Fruit fly (Drosophila melanogaster) whole organism, embryonic: Measurements from ENCODE around the gene CG11898.
A peak's percentile ranks its signal among the peaks of the same experiment; 100 is the strongest.

ENCODE experiments used
- Bdp1 ChIP-seq: fragments of 200-800 bp; sonication (Bioruptor generic); optimal IDR thresholded peaks from 3 replicates; lab custom pipeline; 2016; ENCODE audit warnings: missing biosample characterization, missing genetic modification characterization
- CG10147 ChIP-seq: fragments of 200-800 bp; sonication (Bioruptor generic); optimal IDR thresholded peaks from 2 replicates; lab custom pipeline; 2019; ENCODE audit warnings: missing biosample characterization, mild to moderate bottlenecking, missing genetic modification characterization, moderate library complexity
- CG10979 ChIP-seq: fragments of 200-800 bp; sonication (Bioruptor generic); optimal IDR thresholded peaks from 2 replicates; lab custom pipeline; 2018; ENCODE audit warnings: missing biosample characterization, mild to moderate bottlenecking, missing genetic modification characterization, moderate library complexity
- CG11398 ChIP-seq: fragments of 200-800 bp; sonication (Bioruptor generic); optimal IDR thresholded peaks from 2 replicates; lab custom pipeline; 2016; ENCODE audit warnings: missing biosample characterization, missing genetic modification characterization
- CG11504 ChIP-seq: fragments of 200-800 bp; sonication (Bioruptor generic); optimal IDR thresholded peaks from 3 replicates; lab custom pipeline; 2019; ENCODE audit warnings: missing biosample characterization, mild to moderate bottlenecking, missing genetic modification characterization, moderate library complexity
- CG12942 ChIP-seq: fragments of 200-800 bp; sonication (Bioruptor generic); optimal IDR thresholded peaks from 3 replicates; lab custom pipeline; 2016; ENCODE audit warnings: missing biosample characterization, missing genetic modification characterization
- CG14441 ChIP-seq: fragments of 200-800 bp; sonication (Bioruptor generic); IDR thresholded peaks from 2 replicates; pipeline ENCODE4 v1.3.6; 2022; ENCODE audit warnings: missing biosample characterization, missing genetic modification characterization
- CG15696 ChIP-seq: fragments of 200-800 bp; sonication (Bioruptor generic); optimal IDR thresholded peaks from 2 replicates; lab custom pipeline; 2019; ENCODE audit warnings: missing biosample characterization, mild to moderate bottlenecking, missing genetic modification characterization, moderate library complexity
- CG17328 ChIP-seq: fragments of 200-800 bp; sonication (Bioruptor generic); IDR thresholded peaks from 2 replicates; pipeline ENCODE4 v1.3.6; 2022; ENCODE audit warnings: missing biosample characterization, missing genetic modification characterization
- CG18476 ChIP-seq: fragments of 200-800 bp; sonication (Bioruptor generic); optimal IDR thresholded peaks from 2 replicates; lab custom pipeline; 2016; ENCODE audit warnings: missing biosample characterization, mild to moderate bottlenecking, missing genetic modification characterization
- CG2678 ChIP-seq: fragments of 200-800 bp; sonication (Bioruptor generic); optimal IDR thresholded peaks from 3 replicates; lab custom pipeline; 2019; ENCODE audit warnings: missing biosample characterization, mild to moderate bottlenecking, missing genetic modification characterization, moderate library complexity
- CG2712 ChIP-seq: fragments of 200-800 bp; optimal IDR thresholded peaks from 3 replicates; lab custom pipeline; 2019; ENCODE audit warnings: missing biosample characterization, mild to moderate bottlenecking, missing genetic modification characterization, moderate library complexity
- CG4424 ChIP-seq: fragments of 200-800 bp; sonication (Bioruptor generic); optimal IDR thresholded peaks from 3 replicates; lab custom pipeline; 2016; ENCODE audit warnings: missing biosample characterization, missing genetic modification characterization
- CG5180 ChIP-seq: fragments of 200-800 bp; sonication (Bioruptor generic); optimal IDR thresholded peaks from 3 replicates; lab custom pipeline; 2017; ENCODE audit warnings: missing biosample characterization, missing genetic modification characterization, mild to moderate bottlenecking, moderate library complexity, missing genetic modification reagents
- CG5245 ChIP-seq: fragments of 200-800 bp; sonication (Bioruptor generic); optimal IDR thresholded peaks from 3 replicates; lab custom pipeline; 2016; ENCODE audit warnings: missing biosample characterization, missing genetic modification characterization
- CG6175 ChIP-seq: fragments of 200-800 bp; sonication (Bioruptor generic); IDR thresholded peaks from 3 replicates; pipeline ENCODE4 v1.3.6; 2022; ENCODE audit warnings: missing biosample characterization, missing genetic modification characterization
- CG7556 ChIP-seq: fragments of 200-800 bp; sonication (Bioruptor generic); optimal IDR thresholded peaks from 2 replicates; lab custom pipeline; 2017; ENCODE audit warnings: missing biosample characterization, mild to moderate bottlenecking, missing genetic modification characterization
- CG7839 ChIP-seq: fragments of 200-800 bp; sonication (Bioruptor generic); optimal IDR thresholded peaks from 3 replicates; lab custom pipeline; 2018; ENCODE audit warnings: missing biosample characterization, mild to moderate bottlenecking, missing genetic modification characterization, moderate library complexity
- CG8359 ChIP-seq: fragments of 200-800 bp; sonication (Bioruptor generic); optimal IDR thresholded peaks from 2 replicates; lab custom pipeline; 2017; ENCODE audit warnings: missing biosample characterization, mild to moderate bottlenecking, missing genetic modification characterization, borderline replicate concordance
- CoRest ChIP-seq: fragments of 200-800 bp; sonication (Bioruptor generic); optimal IDR thresholded peaks from 3 replicates; lab custom pipeline; 2018; ENCODE audit warnings: missing biosample characterization, mild to moderate bottlenecking, missing genetic modification characterization, moderate library complexity
- CrebB ChIP-seq: fragments of 200-800 bp; sonication (Bioruptor generic); optimal IDR thresholded peaks from 3 replicates; lab custom pipeline; 2018; ENCODE audit warnings: missing biosample characterization, mild to moderate bottlenecking, missing genetic modification characterization
- Ets65A ChIP-seq: fragments of 200-800 bp; sonication (Bioruptor generic); peaks from one replicate; lab custom pipeline; 2016; ENCODE audit warnings: missing biosample characterization, missing genetic modification characterization
- Gsc ChIP-seq: fragments of 200-800 bp; sonication (Bioruptor generic); IDR thresholded peaks from 2 replicates; pipeline ENCODE4 v1.3.6; 2022; ENCODE audit warnings: missing biosample characterization, missing genetic modification characterization
- HLH4C ChIP-seq: fragments of 200-800 bp; sonication (Bioruptor generic); IDR thresholded peaks from 3 replicates; pipeline ENCODE4 v1.3.6; 2022; ENCODE audit warnings: missing biosample characterization, missing genetic modification characterization; ENCODE audit not compliant: partially characterized antibody
- Med ChIP-seq: fragments of 200-800 bp; sonication (Bioruptor generic); peaks from one replicate; lab custom pipeline; 2016; ENCODE audit warnings: missing biosample characterization, missing genetic modification characterization, mild to moderate bottlenecking, inconsistent platforms, moderate library complexity
- Myb ChIP-seq: fragments of 200-800 bp; sonication (Bioruptor generic); optimal IDR thresholded peaks from 2 replicates; lab custom pipeline; 2016; ENCODE audit warnings: missing biosample characterization, missing genetic modification characterization
- Nf-YA ChIP-seq: fragments of 200-800 bp; sonication (Bioruptor generic); IDR thresholded peaks from 2 replicates; pipeline ENCODE4 v1.3.6; 2022; ENCODE audit warnings: missing biosample characterization, missing genetic modification characterization
- Nf-YC ChIP-seq: fragments of 200-800 bp; optimal IDR thresholded peaks from 3 replicates; lab custom pipeline; 2019; ENCODE audit warnings: missing biosample characterization, mild to moderate bottlenecking, missing genetic modification characterization, moderate library complexity
- Oli ChIP-seq: fragments of 200-800 bp; sonication (Bioruptor generic); optimal IDR thresholded peaks from 2 replicates; lab custom pipeline; 2018; ENCODE audit warnings: missing biosample characterization, mild to moderate bottlenecking, missing genetic modification characterization, moderate library complexity
- Scr ChIP-seq: fragments of 200-800 bp; sonication (Bioruptor generic); IDR thresholded peaks from 2 replicates; pipeline ENCODE4 v1.3.6; 2022; ENCODE audit warnings: missing biosample characterization, missing genetic modification characterization; ENCODE audit not compliant: partially characterized antibody
- Sox100B ChIP-seq: fragments of 200-800 bp; sonication (Bioruptor generic); optimal IDR thresholded peaks from 3 replicates; lab custom pipeline; 2018; ENCODE audit warnings: missing biosample characterization, mild to moderate bottlenecking, missing genetic modification characterization
- Sry-δ ChIP-seq: fragments of 200-800 bp; sonication (Bioruptor generic); optimal IDR thresholded peaks from 2 replicates; lab custom pipeline; 2016; ENCODE audit warnings: missing biosample characterization, missing genetic modification characterization
- Taf1 ChIP-seq: fragments of 200-800 bp; sonication (Bioruptor generic); IDR thresholded peaks from 2 replicates; pipeline ENCODE4 v1.3.6; 2022; ENCODE audit warnings: missing biosample characterization, missing genetic modification characterization
- ase ChIP-seq: fragments of 200-800 bp; sonication (Bioruptor generic); IDR thresholded peaks from 3 replicates; pipeline ENCODE4 v1.3.6; 2022; ENCODE audit warnings: missing biosample characterization, missing genetic modification characterization
- corto ChIP-seq: fragments of 200-800 bp; sonication (Bioruptor generic); optimal IDR thresholded peaks from 2 replicates; lab custom pipeline; 2016; ENCODE audit warnings: missing biosample characterization, mild to moderate bottlenecking, missing genetic modification characterization, moderate library complexity
- danr ChIP-seq: fragments of 200-800 bp; sonication (Bioruptor generic); IDR thresholded peaks from 2 replicates; pipeline ENCODE4 v1.3.6; 2022; ENCODE audit warnings: missing biosample characterization, missing genetic modification characterization
- dmrt99B ChIP-seq: fragments of 200-800 bp; sonication (Bioruptor generic); optimal IDR thresholded peaks from 2 replicates; lab custom pipeline; 2018; ENCODE audit warnings: missing biosample characterization, mild to moderate bottlenecking, missing genetic modification characterization, moderate library complexity
- ewg ChIP-seq: fragments of 200-800 bp; sonication (Bioruptor generic); optimal IDR thresholded peaks from 3 replicates; lab custom pipeline; 2017; ENCODE audit warnings: mild to moderate bottlenecking, missing biosample characterization, missing genetic modification reagents, missing genetic modification characterization
- gem ChIP-seq: fragments of 200-800 bp; sonication (Bioruptor generic); optimal IDR thresholded peaks from 2 replicates; lab custom pipeline; 2019; ENCODE audit warnings: missing biosample characterization, mild to moderate bottlenecking, missing genetic modification characterization, moderate library complexity
- lmd ChIP-seq: fragments of 200-800 bp; sonication (Bioruptor generic); IDR thresholded peaks from 2 replicates; pipeline ENCODE4 v1.3.6; 2022; ENCODE audit warnings: missing biosample characterization, missing genetic modification characterization
- nmo ChIP-seq: fragments of 200-800 bp; sonication (Bioruptor generic); optimal IDR thresholded peaks from 2 replicates; lab custom pipeline; 2018; ENCODE audit warnings: missing biosample characterization, mild to moderate bottlenecking, missing genetic modification characterization, moderate library complexity
- phol ChIP-seq: fragments of 200-800 bp; sonication (Bioruptor generic); optimal IDR thresholded peaks from 3 replicates; lab custom pipeline; 2018; ENCODE audit warnings: missing biosample characterization, mild to moderate bottlenecking, missing genetic modification characterization, moderate library complexity
- row ChIP-seq: fragments of 200-800 bp; sonication (Bioruptor generic); IDR thresholded peaks from 3 replicates; pipeline ENCODE4 v1.3.6; 2022; ENCODE audit warnings: missing biosample characterization, missing genetic modification characterization
- sens ChIP-seq: fragments of 200-800 bp; sonication (Bioruptor generic); peaks from one replicate; lab custom pipeline; 2016; ENCODE audit warnings: missing biosample characterization, missing genetic modification characterization
- slbo ChIP-seq: fragments of 200-800 bp; sonication (Bioruptor generic); IDR thresholded peaks from 2 replicates; pipeline ENCODE4 v1.3.6; 2022; ENCODE audit warnings: missing biosample characterization, missing genetic modification characterization
- sug ChIP-seq: fragments of 200-800 bp; optimal IDR thresholded peaks from 2 replicates; lab custom pipeline; 2019; ENCODE audit warnings: missing biosample characterization, mild to moderate bottlenecking, missing genetic modification characterization, moderate library complexity
- trh ChIP-seq: fragments of 200-800 bp; sonication (Bioruptor generic); optimal IDR thresholded peaks from 2 replicates; lab custom pipeline; 2016; ENCODE audit warnings: missing biosample characterization, missing genetic modification characterization
- twi ChIP-seq: fragments of 200-800 bp; optimal IDR thresholded peaks from 2 replicates; lab custom pipeline; 2019; ENCODE audit warnings: missing biosample characterization, mild to moderate bottlenecking, missing genetic modification characterization, moderate library complexity
- z ChIP-seq: fragments of 200-800 bp; sonication (Bioruptor generic); IDR thresholded peaks from 3 replicates; pipeline ENCODE4 v1.3.6; 2022; ENCODE audit warnings: missing biosample characterization, missing genetic modification characterization

The CG11898 gene

dm6 chr3R:29194957-29195356, 29.5 kb downstream of the CG11898 start, which contains the start of gene jus (continued):
- TF ChIP-seq corto (no peak), CG10147 (no peak), Nf-YA (GFP tag; lab: Robert Waterston, UW) (no peak), sug (no peak), CG12942 (no peak), CG7556 (GFP tag; lab: Kevin White, UChicago) (peak; percentile 33)

DNA sequence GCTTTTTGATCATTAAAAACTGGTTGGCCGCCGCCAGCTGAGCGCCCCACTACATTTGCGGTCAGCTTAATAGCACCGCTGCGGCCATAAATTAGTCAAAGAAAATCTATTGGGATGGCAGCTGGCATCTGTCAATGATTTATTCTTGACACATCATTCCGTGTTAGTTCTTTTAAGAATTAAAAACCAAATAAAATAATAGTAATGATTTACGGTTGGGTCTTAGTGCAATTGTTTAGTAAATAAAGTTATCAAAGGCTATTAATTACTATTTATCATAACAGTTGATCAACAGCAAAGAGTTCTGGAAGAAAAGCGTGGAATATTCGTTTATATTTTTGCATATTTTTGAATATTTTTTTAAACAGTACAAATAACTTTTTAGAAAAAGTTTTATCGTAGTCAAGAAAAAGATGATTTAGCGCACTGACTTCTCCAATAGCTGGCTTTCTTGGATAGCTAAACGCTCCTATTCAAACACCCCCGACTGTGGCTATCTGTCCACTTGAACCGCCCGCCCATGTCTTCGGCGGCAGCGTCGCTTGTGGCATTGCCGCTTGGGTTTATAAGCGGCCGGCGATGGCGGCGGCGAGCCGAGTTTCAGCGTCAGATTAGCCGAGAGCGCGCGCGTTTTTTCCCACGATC, 31.6 kb downstream of the CG11898 start, which contains the start of gene CG14515:
Gene CG14515 (plus strand): TSS at position 590 of the 645 bp plus-strand sequence.
- TF ChIP-seq Gsc (GFP tag; lab: Robert Waterston, UW), result no peak
- no peak for TF ChIP-seq Scr
- TF ChIP-seq CG2678 (tag; lab: Kevin White, UChicago), result peak; percentile 20
- no peak for TF ChIP-seq CG18476 (GFP tag; lab: Kevin White, UChicago)
- TF ChIP-seq CG4424 (GFP tag; lab: Kevin White, UChicago), result peak; percentile 21
- peak; percentile 27 for TF ChIP-seq phol (tag; lab: Kevin White, UChicago)
- peak; percentile 13; the same call in 1 of the 2 replicates for TF ChIP-seq lmd (GFP tag; lab: Robert Waterston, UW)
- no peak for TF ChIP-seq Myb (GFP tag; lab: Kevin White, UChicago)
- no peak for TF ChIP-seq CG5245
- TF ChIP-seq CG14441 (GFP tag; lab: Robert Waterston, UW), result 0 out of 2 replicates have a peak, but pooled peaks have one; percentile 4
- 0 out of 3 replicates have a peak, but pooled peaks have one; percentile 16 for TF ChIP-seq ase (GFP tag; lab: Robert Waterston, UW)
- TF ChIP-seq CG17328 (GFP tag; lab: Robert Waterston, UW), result 0 out of 2 replicates have a peak, but pooled peaks have one; percentile 28
- no peak for TF ChIP-seq Nf-YC
- TF ChIP-seq gem, result peak; percentile 38
- TF ChIP-seq CG8359 (GFP tag; lab: Kevin White, UChicago), result no peak
- TF ChIP-seq CG5180, result no peak
- peak; percentile 11 for TF ChIP-seq CoRest (tag; lab: Kevin White, UChicago)
- no peak for TF ChIP-seq slbo (GFP tag; lab: Robert Waterston, UW)
- TF ChIP-seq Sry-δ (GFP tag; lab: Kevin White, UChicago), result no peak
- TF ChIP-seq ewg (GFP tag; lab: Kevin White, UChicago), result no peak
- no peak for TF ChIP-seq HLH4C (GFP tag; lab: Robert Waterston, UW)
- peak; percentile 47 for TF ChIP-seq Sox100B (GFP tag; lab: Kevin White, UChicago)
- TF ChIP-seq CG6175, result no peak
- TF ChIP-seq row (GFP tag; lab: Robert Waterston, UW), result 0 out of 3 replicates have a peak, but pooled peaks have one; percentile 39
- TF ChIP-seq z (GFP tag; lab: Robert Waterston, UW), result no peak
- TF ChIP-seq dmrt99B, result peak; percentile 49
- TF ChIP-seq trh (GFP tag; lab: Kevin White, UChicago), result no peak
- peak; percentile 76 for TF ChIP-seq sens
- TF ChIP-seq CG7839, result peak; percentile 18
- TF ChIP-seq CG15696 (tag; lab: Kevin White, UChicago), result no peak
- peak; percentile 40 for TF ChIP-seq Med
- TF ChIP-seq twi, result no peak
- TF ChIP-seq CrebB (tag; lab: Kevin White, UChicago), result no peak
- TF ChIP-seq nmo (GFP tag; lab: Kevin White, UChicago), result peak; percentile 59
- TF ChIP-seq CG10979 (tag; lab: Kevin White, UChicago), result peak; percentile 3
- TF ChIP-seq CG11504, result peak; percentile 56
- TF ChIP-seq Oli (tag; lab: Kevin White, UChicago), result peak; percentile 13
- no peak for TF ChIP-seq Taf1 (GFP tag; lab: Robert Waterston, UW)
- TF ChIP-seq danr (GFP tag; lab: Robert Waterston, UW), result no peak
- TF ChIP-seq CG11398 (GFP tag; lab: Kevin White, UChicago), result no peak
- TF ChIP-seq CG2712 (tag; lab: Kevin White, UChicago), result peak; percentile 17
- peak; percentile 53 for TF ChIP-seq Ets65A
- no peak for TF ChIP-seq Bdp1
